Fruit fly (Drosophila melanogaster): ENCODE measurements around the gene Pura.
A peak's percentile ranks its signal among the peaks of the same experiment; 100 is the strongest.

Pura gene

dm6 chr3L:7601122-7601841 is 8.4 kb downstream of the Pura start (continued):
- 0 out of 2 replicates have a peak, but pooled peaks have one; percentile 12 for TF ChIP-seq CG1024 (GFP tag; IDR thresholded peaks at IDR 0.05)
- TF ChIP-seq Sox102F (GFP tag; optimal IDR thresholded peaks at IDR 0.05), result peak; percentile 47
- TF ChIP-seq pan (optimal IDR thresholded peaks at IDR 0.05), result no peak
- peak in 1 of 2 experiments; percentile 56 for TF ChIP-seq pan (GFP tag; optimal IDR thresholded peaks at IDR 0.05 in 1 of 2, IDR thresholded peaks at IDR 0.05 in 1 of 2)
- peak; percentile 56 for TF ChIP-seq CG11504 (tag; optimal IDR thresholded peaks at IDR 0.05)
- TF ChIP-seq ttk (GFP tag; IDR thresholded peaks at IDR 0.05), result peak; percentile 47; the same call in 1 of the 2 replicates
- TF ChIP-seq dysf (GFP tag; IDR thresholded peaks at IDR 0.05), result 0 out of 3 replicates have a peak, but pooled peaks have one; percentile 23
- no peak for TF ChIP-seq ftz-f1 (GFP tag; optimal IDR thresholded peaks at IDR 0.05)
- peak; percentile 23; the same call in 1 of the 2 replicates for TF ChIP-seq CG6689 (GFP tag; IDR thresholded peaks at IDR 0.05)
- TF ChIP-seq ham (GFP tag; IDR thresholded peaks at IDR 0.05), result no peak
- TF ChIP-seq zf30C (GFP tag; optimal IDR thresholded peaks at IDR 0.05), result no peak
- peak; percentile 2 for TF ChIP-seq CG4424 (GFP tag; optimal IDR thresholded peaks at IDR 0.05)
- no peak for TF ChIP-seq CG1602 (GFP tag; optimal IDR thresholded peaks at IDR 0.05)
- no peak for TF ChIP-seq repo (GFP tag; optimal IDR thresholded peaks at IDR 0.05)
- no peak for TF ChIP-seq C15 (GFP tag; IDR thresholded peaks at IDR 0.05)
- peak; percentile 51 for TF ChIP-seq CG31441 (GFP tag; IDR thresholded peaks at IDR 0.05)
- TF ChIP-seq CG14014 (GFP tag; IDR thresholded peaks at IDR 0.05), result no peak
- no peak for TF ChIP-seq Max (GFP tag; optimal IDR thresholded peaks at IDR 0.05)
- TF ChIP-seq ewg (GFP tag; optimal IDR thresholded peaks at IDR 0.05), result peak; percentile 99
- no peak for TF ChIP-seq Sin3A (optimal IDR thresholded peaks at IDR 0.05)
- peak; percentile 28 for TF ChIP-seq CG30403 (GFP tag; optimal IDR thresholded peaks at IDR 0.05)
- no peak for TF ChIP-seq CG10274 (GFP tag; optimal IDR thresholded peaks at IDR 0.05)
- peak; percentile 87 for TF ChIP-seq CTCF (GFP tag; optimal IDR thresholded peaks at IDR 0.05)
- TF ChIP-seq stc (GFP tag; IDR thresholded peaks at IDR 0.05), result no peak
- TF ChIP-seq prd (optimal IDR thresholded peaks at IDR 0.05), result no peak
- peak; percentile 32; the same call in 1 of the 3 replicates for TF ChIP-seq prd (GFP tag; IDR thresholded peaks at IDR 0.05)
- TF ChIP-seq CG18262 (tag; optimal IDR thresholded peaks at IDR 0.05), result peak; percentile 16
- TF ChIP-seq Jarid2 (GFP tag; optimal IDR thresholded peaks at IDR 0.05), result no peak
- TF ChIP-seq HLH3B (GFP tag; IDR thresholded peaks at IDR 0.05), result peak; percentile 47
- no peak for TF ChIP-seq CG9727 (GFP tag; optimal IDR thresholded peaks at IDR 0.05)
- no peak for TF ChIP-seq lov (optimal IDR thresholded peaks at IDR 0.05)
- TF ChIP-seq lov (GFP tag; IDR thresholded peaks at IDR 0.05), result no peak
- peak; percentile 14 for TF ChIP-seq ATbp (GFP tag; optimal IDR thresholded peaks at IDR 0.05)
- TF ChIP-seq vvl (GFP tag; IDR thresholded peaks at IDR 0.05), result peak; percentile 29; the same call in 1 of the 2 replicates
- no peak for TF ChIP-seq Gug (GFP tag; IDR thresholded peaks at IDR 0.05)
- TF ChIP-seq B-H2 (GFP tag; optimal IDR thresholded peaks at IDR 0.05), result no peak
- TF ChIP-seq usp (GFP tag; optimal IDR thresholded peaks at IDR 0.05), result no peak
- TF ChIP-seq CG10366 (GFP tag; IDR thresholded peaks at IDR 0.05), result peak; percentile 49
- TF ChIP-seq HLHmδ (GFP tag; optimal IDR thresholded peaks at IDR 0.05), result no peak
- TF ChIP-seq Ada2b (GFP tag; IDR thresholded peaks at IDR 0.05), result peak; percentile 4; the same call in 1 of the 2 replicates
- TF ChIP-seq CG3847 (GFP tag; IDR thresholded peaks at IDR 0.05), result no peak
- TF ChIP-seq CG17359 (tag; optimal IDR thresholded peaks at IDR 0.05), result peak; percentile 5
- peak; percentile 7 for TF ChIP-seq CG2712 (tag; optimal IDR thresholded peaks at IDR 0.05)
- TF ChIP-seq row (GFP tag; IDR thresholded peaks at IDR 0.05), result 0 out of 3 replicates have a peak, but pooled peaks have one; percentile 29
- TF ChIP-seq CG7963 (GFP tag; IDR thresholded peaks at IDR 0.05; ENCODE audit: partially characterized antibody), result no peak
- 0 out of 3 replicates have a peak, but pooled peaks have one; percentile 11 for TF ChIP-seq ci (GFP tag; IDR thresholded peaks at IDR 0.05)
- peak; percentile 55 for TF ChIP-seq Med (GFP tag)
- TF ChIP-seq CG6854 (GFP tag; optimal IDR thresholded peaks at IDR 0.05), result no peak
- TF ChIP-seq lilli (GFP tag; optimal IDR thresholded peaks at IDR 0.05), result no peak
- no peak for TF ChIP-seq CG12744 (GFP tag; optimal IDR thresholded peaks at IDR 0.05)
- TF ChIP-seq Dip2 (GFP tag; IDR thresholded peaks at IDR 0.05), result no peak
- TF ChIP-seq ems (GFP tag; optimal IDR thresholded peaks at IDR 0.05), result no peak

All from whole organism, embryonic.